Worm (Caenorhabditis elegans): Measurements from ENCODE around the gene bus-8A.

DNA sequence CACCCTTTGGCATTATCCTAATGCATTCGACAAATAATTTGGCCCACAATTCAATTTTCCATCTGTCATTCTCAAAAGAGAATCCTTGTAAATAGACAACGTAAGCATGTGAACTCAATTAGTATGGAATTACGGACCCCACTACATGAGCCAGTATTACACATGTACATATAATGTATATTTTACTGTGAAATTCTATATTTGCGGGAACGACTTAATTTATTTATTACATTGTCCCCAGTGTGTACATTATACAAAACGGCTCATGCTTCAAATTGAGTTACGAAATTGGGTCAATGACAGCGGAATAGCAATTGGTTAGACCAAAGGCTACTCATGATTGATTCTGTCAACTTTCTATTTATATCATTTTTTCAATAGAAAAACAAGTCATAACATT, 26.9 kb downstream of the bus-8A start:
- no peak for TF ChIP-seq nhr-12 (tag; optimal IDR thresholded peaks at IDR 0.05)
- no peak for TF ChIP-seq blmp-1 (tag; optimal IDR thresholded peaks at IDR 0.05; ENCODE audit: insufficient read depth)
- no peak for TF ChIP-seq snpc-4 (tag; optimal IDR thresholded peaks at IDR 0.05)
